Worm (Caenorhabditis elegans) whole organism, L3 larva: ENCODE results near the gene F40H3.3.

Experiments used
- R02D3.7 ChIP-seq: fragments of 150-350 bp; optimal IDR thresholded peaks from 2 replicates; lab custom pipeline; 2014; ENCODE audit warnings: missing biosample characterization, missing genetic modification characterization
- ZK546.5 ChIP-seq: sonication (generic microtip); optimal IDR thresholded peaks from 2 replicates; lab custom pipeline; 2017; ENCODE audit warnings: missing biosample characterization, missing genetic modification characterization
- daf-12 ChIP-seq: fragments of 150-350 bp; optimal IDR thresholded peaks from 2 replicates; lab custom pipeline; 2014; ENCODE audit warnings: missing biosample characterization, missing genetic modification reagents, missing genetic modification characterization
- egl-27 ChIP-seq: sonication (generic microtip); optimal IDR thresholded peaks from 4 replicates; lab custom pipeline; 2017; ENCODE audit warnings: missing biosample characterization, missing genetic modification reagents, missing genetic modification characterization
- fkh-10 ChIP-seq: sonication (generic microtip); optimal IDR thresholded peaks from 2 replicates; lab custom pipeline; 2017; ENCODE audit warnings: missing biosample characterization, missing genetic modification reagents, missing genetic modification characterization
- mdl-1 ChIP-seq: fragments of 150-350 bp; optimal IDR thresholded peaks from 2 replicates; lab custom pipeline; 2014; ENCODE audit warnings: missing biosample characterization, missing genetic modification characterization
- nhr-11 ChIP-seq: fragments of 150-350 bp; optimal IDR thresholded peaks from 2 replicates; lab custom pipeline; 2014; ENCODE audit warnings: missing biosample characterization, missing genetic modification characterization
- nhr-25 ChIP-seq: sonication (generic microtip); optimal IDR thresholded peaks from 2 replicates; lab custom pipeline; 2017; ENCODE audit warnings: missing biosample characterization, missing genetic modification characterization
- nhr-76 ChIP-seq: fragments of 150-350 bp; sonication (generic microtip); optimal IDR thresholded peaks from 5 replicates; lab custom pipeline; 2014; ENCODE audit warnings: missing biosample characterization, missing genetic modification characterization
- nhr-77 ChIP-seq: fragments of 150-350 bp; optimal IDR thresholded peaks from 2 replicates; lab custom pipeline; 2014; ENCODE audit warnings: missing biosample characterization, missing genetic modification characterization
- snpc-4 ChIP-seq: fragments of 150-350 bp; optimal IDR thresholded peaks from 2 replicates; lab custom pipeline; 2014; ENCODE audit warnings: missing biosample characterization, missing genetic modification characterization
- unc-39 ChIP-seq: sonication (generic microtip); optimal IDR thresholded peaks from 4 replicates; lab custom pipeline; 2017; ENCODE audit warnings: missing biosample characterization, missing genetic modification characterization
- zag-1 ChIP-seq: fragments of 150-350 bp; optimal IDR thresholded peaks from 2 replicates; lab custom pipeline; 2014; ENCODE audit warnings: missing biosample characterization, missing genetic modification characterization

- no peak for TF ChIP-seq egl-27 (tag; lab: Kevin White, UChicago)
- TF ChIP-seq zag-1 (tag; lab: Kevin White, UChicago), result no peak
- TF ChIP-seq mdl-1 (tag; lab: Kevin White, UChicago), result no peak
- TF ChIP-seq snpc-4 (tag; lab: Kevin White, UChicago), result no peak
- no peak for TF ChIP-seq R02D3.7 (tag; lab: Kevin White, UChicago)
- TF ChIP-seq nhr-25 (tag; lab: Kevin White, UChicago), result no peak
- no peak for TF ChIP-seq nhr-77 (tag; lab: Kevin White, UChicago)
- no peak for TF ChIP-seq nhr-76 (tag; lab: Kevin White, UChicago)
- TF ChIP-seq nhr-11 (tag; lab: Kevin White, UChicago), result no peak
- no peak for TF ChIP-seq ZK546.5 (tag; lab: Kevin White, UChicago)
- no peak for TF ChIP-seq unc-39 (tag; lab: Kevin White, UChicago)
- no peak for TF ChIP-seq daf-12
- TF ChIP-seq fkh-10 (GFP tag; lab: Kevin White, UChicago), result no peak
These were observed 50.2 kb downstream of the F40H3.3 start for ce11 chrII:6221470-6221869.
